Fruit fly (Drosophila melanogaster) whole organism, prepupa: ENCODE measurements around the gene CG8460.

ENCODE experiments used
- CG11294 ChIP-seq: fragments of 200-800 bp; sonication (Bioruptor generic); IDR thresholded peaks from 2 replicates; pipeline ENCODE4 v1.3.6; 2022; ENCODE audit warnings: missing biosample characterization, missing genetic modification characterization
- CG11762 ChIP-seq: fragments of 200-800 bp; sonication (Bioruptor generic); optimal IDR thresholded peaks from 3 replicates; lab custom pipeline; 2016; ENCODE audit warnings: missing biosample characterization, missing genetic modification characterization; ENCODE audit not compliant: insufficient read depth
- CG11902 ChIP-seq: fragments of 200-800 bp; sonication (Bioruptor generic); optimal IDR thresholded peaks from 3 replicates; lab custom pipeline; 2016; ENCODE audit warnings: missing biosample characterization, missing genetic modification characterization
- CG1621 ChIP-seq: fragments of 200-800 bp; sonication (Bioruptor generic); optimal IDR thresholded peaks from 3 replicates; lab custom pipeline; 2018; ENCODE audit warnings: missing biosample characterization, mild to moderate bottlenecking, missing genetic modification characterization
- CG3032 ChIP-seq: fragments of 200-800 bp; optimal IDR thresholded peaks from 2 replicates; lab custom pipeline; 2019; ENCODE audit warnings: missing biosample characterization, mild to moderate bottlenecking, missing genetic modification characterization, moderate library complexity
- CG31627 ChIP-seq: fragments of 200-800 bp; sonication (Bioruptor generic); optimal IDR thresholded peaks from 3 replicates; lab custom pipeline; 2016; ENCODE audit warnings: missing biosample characterization, missing genetic modification characterization
- CG34406 ChIP-seq: fragments of 200-800 bp; sonication (Bioruptor generic); optimal IDR thresholded peaks from 3 replicates; lab custom pipeline; 2016; ENCODE audit warnings: missing biosample characterization, missing genetic modification characterization
- CG3919 ChIP-seq: fragments of 200-800 bp; sonication (Bioruptor generic); optimal IDR thresholded peaks from 3 replicates; lab custom pipeline; 2016; ENCODE audit warnings: missing biosample characterization, missing genetic modification characterization
- CG4318 ChIP-seq: fragments of 200-800 bp; sonication (Bioruptor generic); optimal IDR thresholded peaks from 3 replicates; lab custom pipeline; 2017; ENCODE audit warnings: missing biosample characterization, mild to moderate bottlenecking, missing genetic modification characterization
- CG6163 ChIP-seq: fragments of 200-800 bp; sonication (Bioruptor generic); IDR thresholded peaks from 3 replicates; pipeline ENCODE4 v1.3.6; 2022; ENCODE audit warnings: missing biosample characterization, missing genetic modification characterization
- CG6276 ChIP-seq: fragments of 200-800 bp; sonication (Bioruptor generic); optimal IDR thresholded peaks from 2 replicates; lab custom pipeline; 2017; ENCODE audit warnings: missing biosample characterization, mild to moderate bottlenecking, missing genetic modification characterization
- CG6792 ChIP-seq: fragments of 200-800 bp; sonication (Bioruptor generic); optimal IDR thresholded peaks from 3 replicates; lab custom pipeline; 2016; ENCODE audit warnings: missing biosample characterization, missing genetic modification characterization
- CG6808 ChIP-seq: fragments of 200-800 bp; sonication (Bioruptor generic); optimal IDR thresholded peaks from 3 replicates; lab custom pipeline; 2017; ENCODE audit warnings: missing biosample characterization, missing genetic modification characterization, mild to moderate bottlenecking, moderate library complexity, missing genetic modification reagents
- CG7368 ChIP-seq: fragments of 200-800 bp; sonication (Bioruptor generic); optimal IDR thresholded peaks from 3 replicates; lab custom pipeline; 2016; ENCODE audit warnings: missing biosample characterization, missing genetic modification characterization
- CG8319 ChIP-seq: fragments of 200-800 bp; sonication (Bioruptor generic); optimal IDR thresholded peaks from 3 replicates; lab custom pipeline; 2016; ENCODE audit warnings: missing biosample characterization, missing genetic modification characterization
- CG8632 ChIP-seq: fragments of 200-800 bp; sonication (Bioruptor generic); optimal IDR thresholded peaks from 3 replicates; lab custom pipeline; 2016; ENCODE audit warnings: missing biosample characterization, missing genetic modification characterization
- CG9139 ChIP-seq: fragments of 200-800 bp; sonication (Bioruptor generic); optimal IDR thresholded peaks from 3 replicates; lab custom pipeline; 2017; ENCODE audit warnings: missing biosample characterization, mild to moderate bottlenecking, missing genetic modification characterization
- Eip75B ChIP-seq: fragments of 200-800 bp; sonication (Bioruptor generic); optimal IDR thresholded peaks from 3 replicates; lab custom pipeline; 2016; ENCODE audit warnings: missing biosample characterization, missing genetic modification characterization
- Eip93F ChIP-seq: fragments of 200-800 bp; sonication (Bioruptor generic); optimal IDR thresholded peaks from 2 replicates; lab custom pipeline; 2016; ENCODE audit warnings: missing biosample characterization, mild to moderate bottlenecking, missing genetic modification characterization
- Ets21C ChIP-seq: fragments of 200-800 bp; sonication (Bioruptor generic); optimal IDR thresholded peaks from 3 replicates; lab custom pipeline; 2016; ENCODE audit warnings: missing biosample characterization, missing genetic modification characterization
- Gug ChIP-seq: fragments of 200-800 bp; sonication (Bioruptor generic); IDR thresholded peaks from 2 replicates; pipeline ENCODE4 v1.3.6; 2022; ENCODE audit warnings: missing biosample characterization, missing genetic modification characterization
- Hr38 ChIP-seq: sonication (Bioruptor generic); optimal IDR thresholded peaks from 2 replicates; lab custom pipeline; 2016; ENCODE audit warnings: missing biosample characterization, missing genetic modification characterization
- Hr39 ChIP-seq: fragments of 200-800 bp; sonication (Bioruptor generic); optimal IDR thresholded peaks from 2 replicates; lab custom pipeline; 2016; ENCODE audit warnings: missing biosample characterization, missing genetic modification characterization
- Lpt ChIP-seq: fragments of 200-800 bp; sonication (Bioruptor generic); optimal IDR thresholded peaks from 3 replicates; lab custom pipeline; 2016; ENCODE audit warnings: missing biosample characterization, missing genetic modification characterization
- Met ChIP-seq: fragments of 200-800 bp; sonication (Bioruptor generic); optimal IDR thresholded peaks from 3 replicates; lab custom pipeline; 2016; ENCODE audit warnings: missing biosample characterization, missing genetic modification characterization
- Smox ChIP-seq: fragments of 200-800 bp; sonication (Bioruptor generic); optimal IDR thresholded peaks from 3 replicates; lab custom pipeline; 2016; ENCODE audit warnings: missing biosample characterization, missing genetic modification characterization
- Sox102F ChIP-seq: fragments of 200-800 bp; sonication (Bioruptor generic); optimal IDR thresholded peaks from 2 replicates; lab custom pipeline; 2016; ENCODE audit warnings: missing biosample characterization, mild to moderate bottlenecking, missing genetic modification characterization
- Sox14 ChIP-seq: fragments of 200-800 bp; sonication (Bioruptor generic); optimal IDR thresholded peaks from 3 replicates; lab custom pipeline; 2016; ENCODE audit warnings: missing biosample characterization, missing genetic modification characterization
- Sox15 ChIP-seq: fragments of 200-800 bp; sonication (Bioruptor generic); optimal IDR thresholded peaks from 3 replicates; lab custom pipeline; 2016; ENCODE audit warnings: missing biosample characterization, missing genetic modification characterization
- achi ChIP-seq: fragments of 200-800 bp; sonication (Bioruptor generic); optimal IDR thresholded peaks from 3 replicates; lab custom pipeline; 2016; ENCODE audit warnings: missing biosample characterization, missing genetic modification characterization
- acj6 ChIP-seq: fragments of 200-800 bp; sonication (Bioruptor generic); optimal IDR thresholded peaks from 3 replicates; lab custom pipeline; 2016; ENCODE audit warnings: missing biosample characterization, missing genetic modification characterization
- cyc ChIP-seq: fragments of 200-800 bp; sonication (Bioruptor generic); optimal IDR thresholded peaks from 3 replicates; lab custom pipeline; 2016; ENCODE audit warnings: missing biosample characterization, missing genetic modification characterization
- dac ChIP-seq: fragments of 200-800 bp; sonication (Bioruptor generic); optimal IDR thresholded peaks from 2 replicates; lab custom pipeline; 2017; ENCODE audit warnings: missing biosample characterization, mild to moderate bottlenecking, missing genetic modification characterization
- eg ChIP-seq: fragments of 200-800 bp; sonication (Bioruptor generic); IDR thresholded peaks from 3 replicates; pipeline ENCODE4 v1.3.6; 2022; ENCODE audit warnings: missing biosample characterization, missing genetic modification characterization
- esn ChIP-seq: fragments of 200-800 bp; sonication (Bioruptor generic); optimal IDR thresholded peaks from 2 replicates; lab custom pipeline; 2016; ENCODE audit warnings: missing biosample characterization, mild to moderate bottlenecking, missing genetic modification characterization, moderate library complexity
- fd59A ChIP-seq: fragments of 200-800 bp; sonication (Bioruptor generic); optimal IDR thresholded peaks from 2 replicates; lab custom pipeline; 2017; ENCODE audit warnings: missing biosample characterization, mild to moderate bottlenecking, missing genetic modification characterization, missing genetic modification reagents
- fd85E ChIP-seq: fragments of 200-800 bp; sonication (Bioruptor generic); optimal IDR thresholded peaks from 3 replicates; lab custom pipeline; 2016; ENCODE audit warnings: missing biosample characterization, missing genetic modification characterization
- fkh ChIP-seq: fragments of 200-800 bp; sonication (Bioruptor generic); optimal IDR thresholded peaks from 3 replicates; lab custom pipeline; 2017; ENCODE audit warnings: missing biosample characterization, mild to moderate bottlenecking, missing genetic modification characterization, moderate library complexity
- lz ChIP-seq: fragments of 200-800 bp; sonication (Bioruptor generic); optimal IDR thresholded peaks from 3 replicates; lab custom pipeline; 2016; ENCODE audit warnings: missing biosample characterization, missing genetic modification characterization
- net ChIP-seq: fragments of 200-800 bp; sonication (Bioruptor generic); optimal IDR thresholded peaks from 3 replicates; lab custom pipeline; 2016; ENCODE audit warnings: missing biosample characterization, missing genetic modification characterization
- pdm3 ChIP-seq: fragments of 200-800 bp; sonication (Bioruptor generic); optimal IDR thresholded peaks from 3 replicates; lab custom pipeline; 2016; ENCODE audit warnings: missing biosample characterization, missing genetic modification characterization
- salr ChIP-seq, 2 experiments: fragments of 200-800 bp; sonication (Bioruptor generic); optimal IDR thresholded peaks; 3 replicates each; lab custom pipeline; 2016 to 2018; ENCODE audit warnings: missing biosample characterization in 2 of 2, missing genetic modification characterization in 2 of 2, mild to moderate bottlenecking in 1 of 2
- spab ChIP-seq: fragments of 200-800 bp; sonication (Bioruptor generic); optimal IDR thresholded peaks from 2 replicates; lab custom pipeline; 2017; ENCODE audit warnings: missing biosample characterization, mild to moderate bottlenecking, missing genetic modification characterization, missing genetic modification reagents
- svp ChIP-seq: fragments of 200-800 bp; sonication (Bioruptor generic); peaks from one replicate; lab custom pipeline; 2016; ENCODE audit warnings: missing biosample characterization, missing genetic modification characterization
- topi ChIP-seq: fragments of 200-800 bp; sonication (Bioruptor generic); optimal IDR thresholded peaks from 3 replicates; lab custom pipeline; 2016; ENCODE audit warnings: missing biosample characterization, missing genetic modification characterization
- vri ChIP-seq: fragments of 200-800 bp; sonication (Bioruptor generic); optimal IDR thresholded peaks from 3 replicates; lab custom pipeline; 2016; ENCODE audit warnings: missing biosample characterization, mild to moderate bottlenecking, missing genetic modification characterization

CG8460 gene

DNA sequence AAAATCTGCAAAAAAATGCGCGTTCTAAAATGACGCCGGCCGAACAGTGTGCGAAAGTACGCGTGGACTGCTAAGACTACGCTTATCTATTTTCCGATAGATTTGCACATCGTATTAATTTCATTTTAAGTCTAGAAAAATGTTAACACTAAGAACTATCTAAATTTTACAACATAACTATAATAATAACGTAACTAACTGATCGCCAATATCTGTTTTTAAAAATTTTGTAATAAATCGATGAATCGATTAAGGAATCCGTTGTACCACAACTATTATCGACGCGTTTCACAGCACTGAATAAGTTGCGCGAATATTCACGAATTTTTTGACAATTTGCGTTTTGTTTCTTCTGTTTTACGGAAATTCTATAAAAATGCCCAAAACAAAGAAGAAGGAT lies 14.1 kb downstream of the CG8460 start, which contains the start of gene Ssb-c31a (continued):
- peak; percentile 66 for TF ChIP-seq Sox102F (GFP tag; lab: Kevin White, UChicago)
- no peak for TF ChIP-seq dac (GFP tag; lab: Kevin White, UChicago)
- no peak for TF ChIP-seq Hr38 (GFP tag; lab: Kevin White, UChicago)
- peak; percentile 47 for TF ChIP-seq Hr39 (GFP tag; lab: Kevin White, UChicago)
- TF ChIP-seq Eip75B (GFP tag; lab: Kevin White, UChicago): peak; percentile 70
- TF ChIP-seq spab: no peak
- TF ChIP-seq CG3919 (GFP tag; lab: Kevin White, UChicago): peak; percentile 64
- peak; percentile 57 for TF ChIP-seq Smox (GFP tag; lab: Kevin White, UChicago)
- peak; percentile 53 for TF ChIP-seq lz (GFP tag; lab: Kevin White, UChicago)
- peak; percentile 66 for TF ChIP-seq svp (GFP tag; lab: Kevin White, UChicago)
- TF ChIP-seq Sox15 (GFP tag; lab: Kevin White, UChicago): no peak
- peak; percentile 62 for TF ChIP-seq cyc (GFP tag; lab: Kevin White, UChicago)
- peak; percentile 50 for TF ChIP-seq CG6808
- TF ChIP-seq CG6276 (GFP tag; lab: Kevin White, UChicago): no peak
- peak; percentile 65 for TF ChIP-seq Sox14 (GFP tag; lab: Kevin White, UChicago)
- TF ChIP-seq CG11902: no peak
- peak; percentile 7 for TF ChIP-seq CG11762 (GFP tag; lab: Kevin White, UChicago)
- TF ChIP-seq CG31627 (GFP tag; lab: Kevin White, UChicago): peak; percentile 60
- TF ChIP-seq CG4318: no peak
- peak; percentile 72 for TF ChIP-seq esn (GFP tag; lab: Kevin White, UChicago)
- TF ChIP-seq CG3032 (tag; lab: Kevin White, UChicago): peak; percentile 44
- TF ChIP-seq CG34406 (GFP tag; lab: Kevin White, UChicago): peak; percentile 4
- peak; percentile 16 for TF ChIP-seq CG8319 (GFP tag; lab: Kevin White, UChicago)
- TF ChIP-seq pdm3 (GFP tag; lab: Kevin White, UChicago): peak; percentile 61
- TF ChIP-seq Met (GFP tag; lab: Kevin White, UChicago): peak; percentile 69
- TF ChIP-seq acj6 (GFP tag; lab: Kevin White, UChicago): peak; percentile 65

DNA sequence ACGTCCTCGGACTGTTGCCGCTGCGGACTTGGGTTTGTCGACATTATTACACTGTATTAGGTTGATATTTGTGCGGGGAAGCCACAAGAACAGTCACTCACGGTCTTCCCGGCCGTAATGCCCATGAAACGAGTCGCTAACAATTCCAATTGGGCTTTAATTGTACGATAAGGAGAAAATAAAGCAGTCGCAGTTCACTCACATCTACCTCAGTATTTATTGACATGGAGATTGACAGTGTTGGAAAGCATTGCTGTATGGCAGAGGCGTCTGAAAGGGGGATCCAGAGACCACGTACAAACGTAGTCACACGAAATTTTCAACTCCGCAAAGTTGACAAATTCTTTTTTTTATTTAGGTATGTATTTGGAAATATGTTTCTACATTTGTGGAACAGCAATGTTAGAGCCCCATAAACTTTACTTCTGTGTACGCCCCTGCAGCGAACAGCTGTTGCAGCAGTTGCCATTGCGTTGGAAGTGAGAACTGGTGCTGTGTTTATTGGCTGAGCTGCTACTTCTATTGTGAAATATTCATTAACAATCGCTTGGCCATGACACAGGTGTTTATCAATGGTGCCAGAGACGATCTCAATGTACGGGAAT lies 15.8 kb downstream of the CG8460 start, which contains the start of the genes CG8372 and CG8360:
TSS of gene CG8372 (minus strand) at position 237 of the 605 bp plus-strand sequence.
TSS of gene CG8360 (plus strand) at position 294 of the 605 bp plus-strand sequence.
- TF ChIP-seq CG9139 (peak; percentile 98), CG8319 (GFP tag; lab: Kevin White, UChicago) (peak; percentile 99), Hr39 (GFP tag; lab: Kevin White, UChicago) (peak; percentile 100), topi (peak; percentile 99), Eip75B (GFP tag; lab: Kevin White, UChicago) (peak; percentile 99), CG31627 (GFP tag; lab: Kevin White, UChicago) (peak; percentile 100), CG11902 (peak; percentile 99), CG11294 (GFP tag; lab: Robert Waterston, UW) (peak; percentile 99), Gug (peak; percentile 99), achi (peak; percentile 99), eg (GFP tag; lab: Robert Waterston, UW) (peak; percentile 99), fd85E (peak; percentile 98), salr (GFP tag; optimal IDR thresholded peaks at IDR 0.05; lab: Kevin White, UChicago) (peak; percentile 98 to 99), CG8632 (GFP tag; lab: Kevin White, UChicago) (peak; percentile 99), CG1621 (tag; lab: Kevin White, UChicago) (peak; percentile 98), CG6792 (GFP tag; lab: Kevin White, UChicago) (peak; percentile 99), CG34406 (GFP tag; lab: Kevin White, UChicago) (peak; percentile 99), spab (peak; percentile 99), CG3032 (tag; lab: Kevin White, UChicago) (peak; percentile 99), CG6808 (peak; percentile 98), Lpt (GFP tag; lab: Kevin White, UChicago) (peak; percentile 98), Sox14 (GFP tag; lab: Kevin White, UChicago) (peak; percentile 100), esn (GFP tag; lab: Kevin White, UChicago) (peak; percentile 100), svp (GFP tag; lab: Kevin White, UChicago) (peak; percentile 100), CG3919 (GFP tag; lab: Kevin White, UChicago) (peak; percentile 100), CG6163 (GFP tag; lab: Robert Waterston, UW) (peak; percentile 100), CG11762 (GFP tag; lab: Kevin White, UChicago) (peak; percentile 99), fd59A (GFP tag; lab: Kevin White, UChicago) (peak; percentile 99), lz (GFP tag; lab: Kevin White, UChicago) (peak; percentile 100), CG7368 (GFP tag; lab: Kevin White, UChicago) (peak; percentile 99), vri (GFP tag; lab: Kevin White, UChicago) (peak; percentile 99), CG6276 (GFP tag; lab: Kevin White, UChicago) (peak; percentile 98), net (GFP tag; lab: Kevin White, UChicago) (peak; percentile 99), fkh (GFP tag; lab: Kevin White, UChicago) (peak; percentile 98), pdm3 (GFP tag; lab: Kevin White, UChicago) (peak; percentile 100), Eip93F (GFP tag; lab: Kevin White, UChicago) (peak; percentile 99), acj6 (GFP tag; lab: Kevin White, UChicago) (peak; percentile 100), Ets21C (GFP tag; lab: Kevin White, UChicago) (peak; percentile 99)
